Worm (Caenorhabditis elegans) whole organism, L4 larva: Measurements from ENCODE around the gene col-152.

ENCODE experiments used
- D1046.2 ChIP-seq: fragments of 200-800 bp; sonication (Bioruptor generic); IDR thresholded peaks from 2 replicates; pipeline ENCODE4 v1.3.6; 2022; ENCODE audit warnings: missing genetic modification characterization, missing compliant biosample characterization
- duxl-1 ChIP-seq: sonication (generic microtip); optimal IDR thresholded peaks from 2 replicates; lab custom pipeline; 2016; ENCODE audit warnings: mild to moderate bottlenecking, missing genetic modification characterization, moderate library complexity, missing compliant biosample characterization; ENCODE audit not compliant: poor library complexity
- hlh-30 ChIP-seq: sonication (generic microtip); optimal IDR thresholded peaks from 2 replicates; lab custom pipeline; 2017; ENCODE audit warnings: antibody characterized with exemption, mild to moderate bottlenecking, missing genetic modification characterization, missing compliant biosample characterization; ENCODE audit not compliant: insufficient read depth
- lsy-2 ChIP-seq, 2 experiments: fragments of 150-350 bp in 1 of 2; sonication (generic microtip) in 1 of 2; optimal IDR thresholded peaks; 2 replicates each; lab custom pipeline; 2014 to 2017; ENCODE audit warnings: missing biosample characterization in 2 of 2, missing genetic modification characterization in 2 of 2
- madf-5 ChIP-seq, 2 experiments: fragments of 200-800 bp; sonication (Bioruptor generic); IDR thresholded peaks; 2 replicates each; pipeline ENCODE4 v1.3.6; 2022; ENCODE audit warnings: missing compliant biosample characterization in 2 of 2, missing genetic modification characterization in 2 of 2
- nhr-111 ChIP-seq: fragments of 200-800 bp; sonication (Bioruptor generic); optimal IDR thresholded peaks from 2 replicates; lab custom pipeline; 2018; ENCODE audit warnings: mild to moderate bottlenecking, missing genetic modification characterization, missing compliant biosample characterization
- saeg-2 ChIP-seq: fragments of 200-800 bp; sonication (Bioruptor generic); IDR thresholded peaks from 2 replicates; pipeline ENCODE4 v1.3.6; 2022; ENCODE audit warnings: missing genetic modification reagents, missing genetic modification characterization, missing compliant biosample characterization

DNA sequence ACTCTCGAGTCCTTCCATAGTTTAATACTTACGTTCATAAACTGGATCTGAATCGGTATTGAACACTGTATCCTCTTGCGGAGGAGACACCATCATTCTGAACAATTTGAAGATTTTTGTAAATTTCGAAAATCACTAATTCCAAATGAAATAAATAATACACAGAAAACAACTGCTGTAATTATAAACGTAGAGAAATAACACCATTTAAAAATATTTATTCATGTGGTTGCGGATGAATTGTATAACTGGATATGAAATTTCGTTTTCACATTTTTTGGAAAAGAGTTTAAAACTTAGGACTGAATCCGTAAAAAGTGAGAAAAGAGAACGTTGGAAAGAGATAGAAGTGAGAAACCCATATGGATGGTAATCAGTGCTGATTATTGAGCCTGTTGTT is 17.5 kb downstream of the col-152 start, which contains the start of gene mics-1:
- TF ChIP-seq saeg-2 (GFP tag; lab: Robert Waterston, UW) (no peak), hlh-30 (no peak), duxl-1 (tag; lab: Kevin White, UChicago) (no peak), madf-5 (GFP tag; IDR thresholded peaks at IDR 0.05; lab: Robert Waterston, UW) (no peak), nhr-111 (GFP tag; lab: Kevin White, UChicago) (no peak), lsy-2 (tag; optimal IDR thresholded peaks at IDR 0.05; lab: Kevin White, UChicago) (no peak), D1046.2 (GFP tag; lab: Robert Waterston, UW) (no peak)
